Fruit fly (Drosophila melanogaster) whole organism, embryonic: ENCODE results near the gene CG32706.

Experiments used
- Bteb2 ChIP-seq: fragments of 200-800 bp; sonication (Bioruptor generic); optimal IDR thresholded peaks from 2 replicates; lab custom pipeline; 2016; ENCODE audit warnings: missing biosample characterization, missing genetic modification characterization
- CG10366 ChIP-seq: fragments of 200-800 bp; sonication (Bioruptor generic); IDR thresholded peaks from 2 replicates; pipeline ENCODE4 v1.3.6; 2022; ENCODE audit warnings: missing biosample characterization, missing genetic modification characterization
- CG10462 ChIP-seq: fragments of 200-800 bp; sonication (Bioruptor generic); optimal IDR thresholded peaks from 2 replicates; lab custom pipeline; 2016; ENCODE audit warnings: missing biosample characterization, missing genetic modification characterization
- CG14014 ChIP-seq: fragments of 200-800 bp; sonication (Bioruptor generic); IDR thresholded peaks from 2 replicates; pipeline ENCODE4 v1.3.6; 2022; ENCODE audit warnings: missing biosample characterization, missing genetic modification characterization
- CG14710 ChIP-seq: fragments of 200-800 bp; sonication (Bioruptor generic); optimal IDR thresholded peaks from 3 replicates; lab custom pipeline; 2019; ENCODE audit warnings: missing biosample characterization, mild to moderate bottlenecking, missing genetic modification characterization, moderate library complexity
- CG1647 ChIP-seq: fragments of 200-800 bp; sonication (Bioruptor generic); optimal IDR thresholded peaks from 3 replicates; lab custom pipeline; 2016; ENCODE audit warnings: missing biosample characterization, missing genetic modification characterization
- CG17328 ChIP-seq: fragments of 200-800 bp; sonication (Bioruptor generic); IDR thresholded peaks from 2 replicates; pipeline ENCODE4 v1.3.6; 2022; ENCODE audit warnings: missing biosample characterization, missing genetic modification characterization
- CG18011 ChIP-seq: fragments of 200-800 bp; sonication (Bioruptor generic); optimal IDR thresholded peaks from 2 replicates; lab custom pipeline; 2017; ENCODE audit warnings: missing biosample characterization, missing genetic modification characterization, mild to moderate bottlenecking, moderate library complexity, missing genotype
- CG2875 ChIP-seq: fragments of 200-800 bp; sonication (Bioruptor generic); optimal IDR thresholded peaks from 2 replicates; lab custom pipeline; 2017; ENCODE audit warnings: missing biosample characterization, mild to moderate bottlenecking, missing genetic modification characterization, missing genetic modification reagents
- CG3065 ChIP-seq: fragments of 200-800 bp; sonication (Bioruptor generic); optimal IDR thresholded peaks from 2 replicates; lab custom pipeline; 2016; ENCODE audit warnings: missing biosample characterization, missing genetic modification characterization
- CG3838 ChIP-seq: fragments of 200-800 bp; sonication (Bioruptor generic); optimal IDR thresholded peaks from 3 replicates; lab custom pipeline; 2016; ENCODE audit warnings: missing biosample characterization, missing genetic modification characterization
- CG3995 ChIP-seq: fragments of 200-800 bp; sonication (Bioruptor generic); optimal IDR thresholded peaks from 3 replicates; lab custom pipeline; 2016; ENCODE audit warnings: missing biosample characterization, missing genetic modification characterization
- CG6175 ChIP-seq: fragments of 200-800 bp; sonication (Bioruptor generic); IDR thresholded peaks from 3 replicates; pipeline ENCODE4 v1.3.6; 2022; ENCODE audit warnings: missing biosample characterization, missing genetic modification characterization
- CG7357 ChIP-seq: fragments of 200-800 bp; sonication (Bioruptor generic); IDR thresholded peaks from 3 replicates; pipeline ENCODE4 v1.3.6; 2022; ENCODE audit warnings: missing biosample characterization, missing genetic modification characterization
- CG9727 ChIP-seq: fragments of 200-800 bp; sonication (Bioruptor generic); optimal IDR thresholded peaks from 3 replicates; lab custom pipeline; 2017; ENCODE audit warnings: missing biosample characterization, mild to moderate bottlenecking, missing genetic modification characterization
- CG9876 ChIP-seq: fragments of 200-800 bp; sonication (Bioruptor generic); optimal IDR thresholded peaks from 2 replicates; lab custom pipeline; 2016; ENCODE audit warnings: missing biosample characterization, missing genetic modification characterization
- CrebB ChIP-seq: fragments of 200-800 bp; sonication (Bioruptor generic); optimal IDR thresholded peaks from 3 replicates; lab custom pipeline; 2018; ENCODE audit warnings: missing biosample characterization, mild to moderate bottlenecking, missing genetic modification characterization
- Deaf1 ChIP-seq: fragments of 200-800 bp; optimal IDR thresholded peaks from 3 replicates; lab custom pipeline; 2019; ENCODE audit warnings: missing biosample characterization, mild to moderate bottlenecking, missing genetic modification characterization, moderate library complexity
- Dref ChIP-seq: fragments of 200-800 bp; sonication (Bioruptor generic); IDR thresholded peaks from 2 replicates; pipeline ENCODE4 v1.3.6; 2022; ENCODE audit warnings: missing biosample characterization, missing genetic modification characterization
- Gsc ChIP-seq: fragments of 200-800 bp; sonication (Bioruptor generic); IDR thresholded peaks from 2 replicates; pipeline ENCODE4 v1.3.6; 2022; ENCODE audit warnings: missing biosample characterization, missing genetic modification characterization
- H15 ChIP-seq: fragments of 200-800 bp; sonication (Bioruptor generic); IDR thresholded peaks from 3 replicates; pipeline ENCODE4 v1.3.6; 2022; ENCODE audit warnings: missing biosample characterization, missing genetic modification characterization
- HHEX ChIP-seq: fragments of 200-800 bp; sonication (Bioruptor generic); optimal IDR thresholded peaks from 3 replicates; lab custom pipeline; 2017; ENCODE audit warnings: missing biosample characterization, mild to moderate bottlenecking, missing genetic modification characterization, missing genetic modification reagents
- Hr39 ChIP-seq: fragments of >200 bp; optimal IDR thresholded peaks from 2 replicates; lab custom pipeline; 2017
- Max ChIP-seq: fragments of 200-800 bp; sonication (Bioruptor generic); optimal IDR thresholded peaks from 2 replicates; lab custom pipeline; 2016; ENCODE audit warnings: missing biosample characterization, mild to moderate bottlenecking, missing genetic modification characterization
- NFAT ChIP-seq: fragments of 200-800 bp; sonication (Bioruptor generic); IDR thresholded peaks from 2 replicates; pipeline ENCODE4 v1.3.6; 2022; ENCODE audit warnings: missing biosample characterization, missing genetic modification characterization
- NK7.1 ChIP-seq: fragments of 200-800 bp; sonication (Bioruptor generic); optimal IDR thresholded peaks from 3 replicates; lab custom pipeline; 2016; ENCODE audit warnings: missing biosample characterization, missing genetic modification characterization
- NfI ChIP-seq: fragments of 200-800 bp; sonication (Bioruptor generic); optimal IDR thresholded peaks from 3 replicates; lab custom pipeline; 2018; ENCODE audit warnings: missing biosample characterization, mild to moderate bottlenecking, missing genetic modification characterization, moderate library complexity
- Opbp ChIP-seq: fragments of 200-800 bp; sonication (Bioruptor generic); IDR thresholded peaks from 3 replicates; pipeline ENCODE4 v1.3.6; 2022; ENCODE audit warnings: missing biosample characterization, missing genetic modification characterization; ENCODE audit not compliant: partially characterized antibody
- Six4 ChIP-seq: fragments of 200-800 bp; sonication (Bioruptor generic); optimal IDR thresholded peaks from 2 replicates; lab custom pipeline; 2016; ENCODE audit warnings: missing biosample characterization, missing genetic modification characterization
- Spps ChIP-seq: fragments of 200-800 bp; sonication (Bioruptor generic); optimal IDR thresholded peaks from 2 replicates; lab custom pipeline; 2018; ENCODE audit warnings: missing biosample characterization, mild to moderate bottlenecking, missing genetic modification characterization
- Vsx1 ChIP-seq: fragments of 200-800 bp; sonication (Bioruptor generic); optimal IDR thresholded peaks from 2 replicates; lab custom pipeline; 2017; ENCODE audit warnings: missing biosample characterization, mild to moderate bottlenecking, missing genetic modification characterization, missing genetic modification reagents
- amos ChIP-seq: fragments of 200-800 bp; sonication (Bioruptor generic); IDR thresholded peaks from 2 replicates; pipeline ENCODE4 v1.3.6; 2022; ENCODE audit warnings: missing biosample characterization, missing genetic modification characterization; ENCODE audit not compliant: partially characterized antibody
- chif ChIP-seq, 2 experiments: fragments of 200-800 bp; sonication (Bioruptor generic); optimal IDR thresholded peaks; 3 replicates each; lab custom pipeline; 2016; ENCODE audit warnings: missing biosample characterization in 2 of 2, missing genetic modification characterization in 2 of 2
- dan ChIP-seq: fragments of 200-800 bp; sonication (Bioruptor generic); IDR thresholded peaks from 2 replicates; pipeline ENCODE4 v1.3.6; 2022; ENCODE audit warnings: missing biosample characterization, missing genetic modification characterization
- fd96Cb ChIP-seq: fragments of 200-800 bp; sonication (Bioruptor generic); optimal IDR thresholded peaks from 2 replicates; lab custom pipeline; 2018; ENCODE audit warnings: missing biosample characterization, mild to moderate bottlenecking, missing genetic modification characterization, moderate library complexity
- gem ChIP-seq: fragments of 200-800 bp; sonication (Bioruptor generic); optimal IDR thresholded peaks from 2 replicates; lab custom pipeline; 2019; ENCODE audit warnings: missing biosample characterization, mild to moderate bottlenecking, missing genetic modification characterization, moderate library complexity
- inv ChIP-seq: fragments of 200-800 bp; sonication (Bioruptor generic); IDR thresholded peaks from 2 replicates; pipeline ENCODE4 v1.3.6; 2022; ENCODE audit warnings: missing biosample characterization, missing genetic modification characterization; ENCODE audit not compliant: partially characterized antibody
- jing ChIP-seq: fragments of 200-800 bp; sonication (Bioruptor generic); optimal IDR thresholded peaks from 2 replicates; lab custom pipeline; 2018; ENCODE audit warnings: missing biosample characterization, mild to moderate bottlenecking, missing genetic modification characterization
- kay ChIP-seq: fragments of 200-800 bp; sonication (Bioruptor generic); optimal IDR thresholded peaks from 2 replicates; lab custom pipeline; 2016; ENCODE audit warnings: missing biosample characterization, missing genetic modification characterization
- kni ChIP-seq: fragments of 200-800 bp; sonication (Bioruptor generic); optimal IDR thresholded peaks from 3 replicates; lab custom pipeline; 2017; ENCODE audit warnings: mild to moderate bottlenecking, missing biosample characterization, missing genetic modification reagents, missing genetic modification characterization
- nerfin-2 ChIP-seq: fragments of 200-800 bp; sonication (Bioruptor generic); IDR thresholded peaks from 2 replicates; pipeline ENCODE4 v1.3.6; 2022; ENCODE audit warnings: missing biosample characterization, missing genetic modification characterization; ENCODE audit not compliant: partially characterized antibody
- onecut ChIP-seq: fragments of 200-800 bp; sonication (Bioruptor generic); IDR thresholded peaks from 2 replicates; pipeline ENCODE4 v1.3.6; 2022; ENCODE audit warnings: missing biosample characterization, missing genetic modification characterization
- sc ChIP-seq, 3 experiments: fragments of >200 bp in 2 of 3; fragments of 200-800 bp in 1 of 3; sonication (Bioruptor generic) in 1 of 3; optimal IDR thresholded peaks; 2 replicates in 2 of 3; 3 replicates in 1 of 3; lab custom pipeline; 2017; ENCODE audit warnings: mild to moderate bottlenecking in 1 of 3, missing biosample characterization in 1 of 3, missing genetic modification characterization in 1 of 3, missing genetic modification reagents in 1 of 3
- sens ChIP-seq: fragments of 200-800 bp; sonication (Bioruptor generic); peaks from one replicate; lab custom pipeline; 2016; ENCODE audit warnings: missing biosample characterization, missing genetic modification characterization
- slp2 ChIP-seq: fragments of 200-800 bp; sonication (Bioruptor generic); optimal IDR thresholded peaks from 2 replicates; lab custom pipeline; 2016; ENCODE audit warnings: missing biosample characterization, missing genetic modification characterization
- sr ChIP-seq: fragments of 200-800 bp; sonication (Bioruptor generic); IDR thresholded peaks from 3 replicates; pipeline ENCODE4 v1.3.6; 2022; ENCODE audit warnings: missing biosample characterization, missing genetic modification characterization
- tio ChIP-seq: fragments of 200-800 bp; sonication (Bioruptor generic); optimal IDR thresholded peaks from 2 replicates; lab custom pipeline; 2017; ENCODE audit warnings: missing biosample characterization, missing genetic modification characterization, inconsistent platforms
- tna ChIP-seq: fragments of 200-800 bp; sonication (Bioruptor generic); IDR thresholded peaks from 2 replicates; pipeline ENCODE4 v1.3.6; 2022; ENCODE audit warnings: missing biosample characterization, missing genetic modification characterization; ENCODE audit not compliant: partially characterized antibody
- usp ChIP-seq: fragments of >200 bp; optimal IDR thresholded peaks from 2 replicates; lab custom pipeline; 2017; ENCODE audit warnings: missing biosample characterization, missing genetic modification characterization
- vvl ChIP-seq: fragments of 200-800 bp; sonication (Bioruptor generic); IDR thresholded peaks from 2 replicates; pipeline ENCODE4 v1.3.6; 2022; ENCODE audit warnings: missing biosample characterization, missing genetic modification characterization
- wor ChIP-seq: fragments of 200-800 bp; sonication (Bioruptor generic); IDR thresholded peaks from 2 replicates; pipeline ENCODE4 v1.3.6; 2022; ENCODE audit warnings: missing biosample characterization, missing genetic modification characterization
- zen ChIP-seq: fragments of 200-800 bp; sonication (Bioruptor generic); optimal IDR thresholded peaks from 3 replicates; lab custom pipeline; 2018; ENCODE audit warnings: missing biosample characterization, mild to moderate bottlenecking, missing genetic modification characterization, moderate library complexity

The CG32706 gene

dm6 chrX:9078263-9078662, 8.7 kb upstream of the CG32706 start, which contains the start of gene CG44325 (continued):
- TF ChIP-seq inv (GFP tag; lab: Robert Waterston, UW) (no peak), slp2 (GFP tag; lab: Kevin White, UChicago) (no peak), sr (no peak), kay (GFP tag; lab: Kevin White, UChicago) (no peak), CG14710 (tag; lab: Kevin White, UChicago) (no peak), chif (GFP tag; optimal IDR thresholded peaks at IDR 0.05; lab: Kevin White, UChicago) (no peak), CG3065 (no peak), CrebB (tag; lab: Kevin White, UChicago) (peak; percentile 11), Spps (tag; lab: Kevin White, UChicago) (no peak), CG14014 (GFP tag; lab: Robert Waterston, UW) (no peak), wor (GFP tag; lab: Robert Waterston, UW) (no peak), CG1647 (no peak), NK7.1 (no peak), CG17328 (GFP tag; lab: Robert Waterston, UW) (no peak), CG10462 (GFP tag; lab: Kevin White, UChicago) (no peak), zen (no peak), Dref (GFP tag; lab: Robert Waterston, UW) (no peak), kni (GFP tag; lab: Kevin White, UChicago) (peak; percentile 19), nerfin-2 (GFP tag; lab: Robert Waterston, UW) (no peak), jing (GFP tag; lab: Kevin White, UChicago) (no peak), CG3995 (no peak), Six4 (GFP tag; lab: Kevin White, UChicago) (no peak), NFAT (GFP tag; lab: Robert Waterston, UW) (no peak), Hr39 (lab: Kevin White, UChicago) (no peak), HHEX (GFP tag; lab: Kevin White, UChicago) (peak; percentile 2), Max (GFP tag; lab: Kevin White, UChicago) (no peak), Deaf1 (tag; lab: Kevin White, UChicago) (peak; percentile 13), CG7357 (GFP tag; lab: Robert Waterston, UW) (no peak), CG9727 (GFP tag; lab: Kevin White, UChicago) (no peak), CG9876 (GFP tag; lab: Kevin White, UChicago) (no peak), dan (GFP tag; lab: Robert Waterston, UW) (no peak), fd96Cb (tag; lab: Kevin White, UChicago) (no peak), onecut (GFP tag; lab: Robert Waterston, UW) (no peak), CG3838 (GFP tag; lab: Kevin White, UChicago) (no peak), tna (GFP tag; lab: Robert Waterston, UW) (no peak; the same call in 1 of the 2 replicates), CG6175 (peak; percentile 65; the same call in 1 of the 3 replicates), NfI (GFP tag; lab: Kevin White, UChicago) (no peak), sens (GFP tag; lab: Kevin White, UChicago) (peak; percentile 63), H15 (GFP tag; lab: Robert Waterston, UW) (no peak), Opbp (GFP tag; lab: Robert Waterston, UW) (no peak), tio (no peak), gem (no peak), vvl (GFP tag; lab: Robert Waterston, UW) (peak; percentile 58; the same call in 1 of the 2 replicates), Bteb2 (no peak), Gsc (GFP tag; lab: Robert Waterston, UW) (no peak), CG10366 (GFP tag; lab: Robert Waterston, UW) (no peak), CG2875 (GFP tag; lab: Kevin White, UChicago) (no peak), usp (GFP tag; lab: Kevin White, UChicago) (no peak), CG18011 (no peak), amos (GFP tag; lab: Robert Waterston, UW) (no peak; the same call in 1 of the 2 replicates), Vsx1 (GFP tag; lab: Kevin White, UChicago) (peak; percentile 25), sc (optimal IDR thresholded peaks at IDR 0.05; lab: Kevin White, UChicago) (no peak), sc (GFP tag; optimal IDR thresholded peaks at IDR 0.05; lab: Kevin White, UChicago) (no peak)
